Worm (Caenorhabditis elegans): ENCODE results near the gene odr-2.

odr-2 gene

ce11 chrV:7163477-7164114 lies 60.2 kb downstream of the odr-2 start, which contains the start of gene ugt-41:
Gene ugt-41, minus strand, starts transcription at chrV:7163595.
- no peak for TF ChIP-seq K11D2.4 (GFP tag; IDR thresholded peaks at IDR 0.05)
- no peak for TF ChIP-seq Y95B8A.8 (GFP tag; IDR thresholded peaks at IDR 0.05)
- peak; percentile 85 for TF ChIP-seq unc-62 (GFP tag; optimal IDR thresholded peaks at IDR 0.05)
- peak; percentile 42 for TF ChIP-seq nhr-80 (tag; optimal IDR thresholded peaks at IDR 0.05)
- peak; percentile 18 for TF ChIP-seq lin-40 (tag; optimal IDR thresholded peaks at IDR 0.05)
- TF ChIP-seq sea-2 (GFP tag; IDR thresholded peaks at IDR 0.05): no peak
- no peak for TF ChIP-seq lin-35 (GFP tag; optimal IDR thresholded peaks at IDR 0.05)
